Worm (Caenorhabditis elegans) whole organism, young adult: ENCODE measurements around the gene C38H2.2.

Experiments used
- B0019.2 ChIP-seq: fragments of 200-800 bp; sonication (Bioruptor generic); conservative IDR thresholded peaks from 2 replicates; pipeline ENCODE4 v1.3.6; 2022; ENCODE audit warnings: missing genetic modification reagents, missing genetic modification characterization, missing compliant biosample characterization
- F10E7.11 ChIP-seq: sonication (generic microtip); optimal IDR thresholded peaks from 2 replicates; lab custom pipeline; 2017; ENCODE audit warnings: mild to moderate bottlenecking, missing genetic modification characterization, moderate library complexity, missing compliant biosample characterization
- F22D6.2 ChIP-seq: sonication (generic microtip); optimal IDR thresholded peaks from 2 replicates; lab custom pipeline; 2016; ENCODE audit warnings: mild to moderate bottlenecking, missing genetic modification characterization, missing compliant biosample characterization
- F37B4.10 ChIP-seq: fragments of 200-800 bp; sonication (Bioruptor generic); IDR thresholded peaks from 2 replicates; pipeline ENCODE4 v1.3.6; 2022; ENCODE audit warnings: missing genetic modification characterization, missing compliant biosample characterization
- F39B2.1 ChIP-seq: fragments of 200-800 bp; sonication (Bioruptor generic); IDR thresholded peaks from 2 replicates; pipeline ENCODE4 v1.3.6; 2022; ENCODE audit warnings: missing genetic modification reagents, missing genetic modification characterization, missing compliant biosample characterization
- K12H6.12 ChIP-seq: fragments of 200-800 bp; sonication (Bioruptor generic); optimal IDR thresholded peaks from 2 replicates; lab custom pipeline; 2018; ENCODE audit warnings: mild to moderate bottlenecking, missing genetic modification characterization, missing compliant biosample characterization
- Y53F4B.3 ChIP-seq: fragments of 200-800 bp; sonication (Bioruptor generic); IDR thresholded peaks from 2 replicates; pipeline ENCODE4 v1.3.6; 2022; ENCODE audit warnings: missing genetic modification reagents, missing genetic modification characterization, missing compliant biosample characterization
- Y79H2A.3 ChIP-seq: fragments of 200-800 bp; sonication (Bioruptor generic); conservative IDR thresholded peaks from 2 replicates; pipeline ENCODE4 v1.3.6; 2022; ENCODE audit warnings: missing genetic modification reagents, missing genetic modification characterization, missing compliant biosample characterization
- Y95B8A.8 ChIP-seq: fragments of 200-800 bp; sonication (Bioruptor generic); IDR thresholded peaks from 2 replicates; pipeline ENCODE4 v1.3.6; 2022; ENCODE audit warnings: missing genetic modification reagents, missing genetic modification characterization, missing compliant biosample characterization
- ama-1 ChIP-seq, 3 experiments: fragments of 150-350 bp in 1 of 3; sonication (generic microtip) in 2 of 3; optimal IDR thresholded peaks; 2 replicates each; lab custom pipeline; 2014 to 2018; ENCODE audit warnings: missing biosample characterization in 2 of 3, missing genetic modification characterization in 2 of 3, missing genetic modification reagents in 2 of 3
- aptf-2 ChIP-seq: fragments of 200-800 bp; sonication (Bioruptor generic); conservative IDR thresholded peaks from 2 replicates; pipeline ENCODE4 v1.3.6; 2022; ENCODE audit warnings: missing genetic modification reagents, missing genetic modification characterization, missing compliant biosample characterization
- attf-5 ChIP-seq: fragments of 200-800 bp; sonication (Bioruptor generic); optimal IDR thresholded peaks from 2 replicates; lab custom pipeline; 2018; ENCODE audit warnings: mild to moderate bottlenecking, missing genetic modification characterization, missing compliant biosample characterization
- attf-6 ChIP-seq: fragments of 200-800 bp; sonication (Bioruptor generic); IDR thresholded peaks from 2 replicates; pipeline ENCODE4 v1.3.6; 2022; ENCODE audit warnings: missing genetic modification reagents, missing genetic modification characterization, missing compliant biosample characterization
- bed-2 ChIP-seq: fragments of 200-800 bp; sonication (Bioruptor generic); IDR thresholded peaks from 2 replicates; pipeline ENCODE4 v1.3.6; 2022; ENCODE audit warnings: missing genetic modification reagents, missing genetic modification characterization, missing compliant biosample characterization
- ceh-27 ChIP-seq: fragments of 200-800 bp; sonication (Bioruptor generic); optimal IDR thresholded peaks from 2 replicates; lab custom pipeline; 2018; ENCODE audit warnings: mild to moderate bottlenecking, missing genetic modification characterization, moderate library complexity, missing compliant biosample characterization
- die-1 ChIP-seq: sonication (generic microtip); optimal IDR thresholded peaks from 2 replicates; lab custom pipeline; 2016; ENCODE audit warnings: missing genotype, mild to moderate bottlenecking, missing genetic modification characterization, missing compliant biosample characterization
- dpff-1 ChIP-seq: sonication (generic microtip); optimal IDR thresholded peaks from 2 replicates; lab custom pipeline; 2017; ENCODE audit warnings: mild to moderate bottlenecking, missing genetic modification characterization, missing compliant biosample characterization
- dpl-1 ChIP-seq: fragments of 150-350 bp; optimal IDR thresholded peaks from 2 replicates; lab custom pipeline; 2014; ENCODE audit warnings: missing biosample characterization, missing genetic modification reagents, missing genetic modification characterization
- efl-1 ChIP-seq: fragments of 150-350 bp; optimal IDR thresholded peaks from 2 replicates; lab custom pipeline; 2014; ENCODE audit warnings: missing biosample characterization, missing genetic modification reagents, missing genetic modification characterization
- fkh-3 ChIP-seq: sonication (generic microtip); optimal IDR thresholded peaks from 2 replicates; lab custom pipeline; 2016; ENCODE audit warnings: mild to moderate bottlenecking, missing genetic modification characterization, missing compliant biosample characterization
- gei-17 ChIP-seq: fragments of 200-800 bp; sonication (Bioruptor generic); optimal IDR thresholded peaks from 2 replicates; lab custom pipeline; 2018; ENCODE audit warnings: mild to moderate bottlenecking, missing genetic modification characterization, missing compliant biosample characterization
- hmg-1.2 ChIP-seq: fragments of 200-800 bp; sonication (Bioruptor generic); IDR thresholded peaks from 2 replicates; pipeline ENCODE4 v1.3.6; 2022; ENCODE audit warnings: missing genetic modification reagents, missing genetic modification characterization, missing compliant biosample characterization
- hmg-20 ChIP-seq: fragments of 200-800 bp; sonication (Bioruptor generic); IDR thresholded peaks from 2 replicates; pipeline ENCODE4 v1.3.6; 2022; ENCODE audit warnings: missing genetic modification reagents, missing genetic modification characterization, missing compliant biosample characterization
- lag-1 ChIP-seq: fragments of 200-800 bp; sonication (Bioruptor generic); IDR thresholded peaks from 2 replicates; pipeline ENCODE4 v1.3.6; 2022; ENCODE audit warnings: missing genetic modification reagents, missing genetic modification characterization, missing compliant biosample characterization
- lin-40 ChIP-seq: sonication (generic microtip); optimal IDR thresholded peaks from 2 replicates; lab custom pipeline; 2016; ENCODE audit warnings: missing genetic modification characterization, mild to moderate bottlenecking, missing compliant biosample characterization, missing genotype, missing genetic modification reagents
- lin-54 ChIP-seq: fragments of 200-800 bp; sonication (Bioruptor generic); optimal IDR thresholded peaks from 2 replicates; lab custom pipeline; 2018; ENCODE audit warnings: mild to moderate bottlenecking, missing genetic modification characterization, missing compliant biosample characterization
- lir-1 ChIP-seq: fragments of 200-800 bp; sonication (Bioruptor generic); conservative IDR thresholded peaks from 2 replicates; pipeline ENCODE4 v1.3.6; 2022; ENCODE audit warnings: missing genetic modification reagents, missing genetic modification characterization, missing compliant biosample characterization
- madf-10 ChIP-seq: sonication (generic microtip); optimal IDR thresholded peaks from 2 replicates; lab custom pipeline; 2016; ENCODE audit warnings: mild to moderate bottlenecking, missing genetic modification characterization, missing compliant biosample characterization
- madf-3 ChIP-seq: fragments of 200-800 bp; sonication (Bioruptor generic); IDR thresholded peaks from 2 replicates; pipeline ENCODE4 v1.3.6; 2022; ENCODE audit warnings: missing genetic modification reagents, missing genetic modification characterization, missing compliant biosample characterization
- mcd-1 ChIP-seq: fragments of 200-800 bp; sonication (Bioruptor generic); IDR thresholded peaks from 2 replicates; pipeline ENCODE4 v1.3.6; 2022; ENCODE audit warnings: missing genetic modification reagents, missing genetic modification characterization, missing compliant biosample characterization
- nfya-1 ChIP-seq: sonication (generic microtip); optimal IDR thresholded peaks from 2 replicates; lab custom pipeline; 2017; ENCODE audit warnings: antibody characterized with exemption, missing compliant biosample characterization, missing genetic modification characterization, borderline replicate concordance; ENCODE audit not compliant: insufficient read depth
- nhr-120 ChIP-seq: fragments of 200-800 bp; sonication (Bioruptor generic); IDR thresholded peaks from 2 replicates; pipeline ENCODE4 v1.3.6; 2022; ENCODE audit warnings: missing genetic modification characterization, missing compliant biosample characterization
- nhr-179 ChIP-seq: sonication (generic microtip); optimal IDR thresholded peaks from 2 replicates; lab custom pipeline; 2016; ENCODE audit warnings: mild to moderate bottlenecking, missing genetic modification characterization, missing compliant biosample characterization
- pha-4 ChIP-seq: fragments of 150-350 bp; sonication (generic microtip); optimal IDR thresholded peaks from 2 replicates; lab custom pipeline; 2014; ENCODE audit warnings: missing biosample characterization, missing genetic modification reagents, missing genetic modification characterization
- rec-8 ChIP-seq, 2 experiments: sonication (generic microtip); optimal IDR thresholded peaks; 2 replicates each; lab custom pipeline; 2016; ENCODE audit warnings: mild to moderate bottlenecking in 2 of 2, missing genetic modification characterization in 2 of 2, missing genetic modification reagents in 2 of 2, missing genotype in 2 of 2, missing biosample characterization in 1 of 2, missing compliant biosample characterization in 1 of 2, moderate library complexity in 1 of 2
- repo-1 ChIP-seq: sonication (generic microtip); optimal IDR thresholded peaks from 2 replicates; lab custom pipeline; 2017; ENCODE audit warnings: mild to moderate bottlenecking, missing genetic modification characterization, missing compliant biosample characterization
- snpc-1.3 ChIP-seq: sonication (generic microtip); optimal IDR thresholded peaks from 2 replicates; lab custom pipeline; 2017; ENCODE audit warnings: missing genetic modification characterization, mild to moderate bottlenecking, missing compliant biosample characterization, antibody characterized with exemption, moderate library complexity, missing genotype, missing genetic modification reagents; ENCODE audit not compliant: insufficient read depth
- snpc-4 ChIP-seq, 5 experiments: fragments of 150-350 bp in 1 of 5; sonication (generic microtip) in 4 of 5; optimal IDR thresholded peaks; 2 replicates each; lab custom pipeline; 2014 to 2018; ENCODE audit warnings: missing genetic modification characterization in 5 of 5, missing biosample characterization in 3 of 5, antibody characterized with exemption in 2 of 5, mild to moderate bottlenecking in 2 of 5, missing compliant biosample characterization in 2 of 5, missing genotype in 2 of 5, moderate library complexity in 2 of 5, missing genetic modification reagents in 1 of 5
- tbp1 ChIP-seq: fragments of 200-800 bp; sonication (Bioruptor generic); optimal IDR thresholded peaks from 2 replicates; lab custom pipeline; 2018; ENCODE audit warnings: mild to moderate bottlenecking, missing genetic modification characterization, missing compliant biosample characterization
- tbx-9 ChIP-seq: sonication (generic microtip); optimal IDR thresholded peaks from 2 replicates; lab custom pipeline; 2016; ENCODE audit warnings: borderline replicate concordance, missing genetic modification characterization, inconsistent platforms, missing compliant biosample characterization
- tlf-1 ChIP-seq: fragments of 200-800 bp; sonication (Bioruptor generic); optimal IDR thresholded peaks from 2 replicates; lab custom pipeline; 2018; ENCODE audit warnings: mild to moderate bottlenecking, missing genetic modification characterization, missing compliant biosample characterization
- unc-62 ChIP-seq: fragments of 150-350 bp; optimal IDR thresholded peaks from 2 replicates; lab custom pipeline; 2014; ENCODE audit warnings: missing biosample characterization, missing genetic modification reagents, missing genetic modification characterization
- zim-3 ChIP-seq: sonication (generic microtip); optimal IDR thresholded peaks from 2 replicates; lab custom pipeline; 2017; ENCODE audit warnings: mild to moderate bottlenecking, missing genetic modification characterization, moderate library complexity, missing compliant biosample characterization
- ztf-18 ChIP-seq: sonication (generic microtip); optimal IDR thresholded peaks from 2 replicates; lab custom pipeline; 2016; ENCODE audit warnings: missing genotype, mild to moderate bottlenecking, missing genetic modification characterization, missing compliant biosample characterization
- ztf-3 ChIP-seq: fragments of 200-800 bp; sonication (Bioruptor generic); optimal IDR thresholded peaks from 2 replicates; lab custom pipeline; 2018; ENCODE audit warnings: mild to moderate bottlenecking, missing genetic modification characterization, missing compliant biosample characterization

The C38H2.2 gene

DNA sequence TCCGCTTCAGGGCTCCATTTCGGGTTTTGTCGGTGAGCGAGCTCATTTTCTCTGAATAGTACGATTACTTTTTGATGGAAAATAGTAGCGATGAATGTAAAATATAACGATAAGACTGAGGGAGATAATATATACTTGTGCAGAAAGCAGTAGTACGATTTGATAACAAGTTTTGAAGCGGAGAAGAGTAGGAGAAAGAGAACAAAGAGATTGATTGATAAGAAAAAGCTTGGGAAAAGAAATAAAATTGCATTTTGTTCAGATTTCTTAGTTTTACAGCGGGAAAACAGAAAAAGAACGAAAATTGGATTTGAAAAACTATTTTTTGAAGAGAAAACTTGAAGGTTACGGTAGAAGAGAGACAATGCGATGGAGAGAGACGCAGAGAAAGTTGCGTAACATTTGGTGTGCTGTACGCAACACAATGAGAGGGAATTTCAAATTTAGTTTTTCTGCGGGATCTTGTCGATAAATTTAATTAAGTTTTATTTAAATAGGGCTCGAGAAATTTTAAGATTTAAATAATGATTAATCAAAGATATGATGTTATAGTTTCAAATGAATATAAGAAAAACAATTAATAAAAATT is 23.9 kb upstream of the C38H2.2 start, which contains the start of gene umps-1 (continued):
- TF ChIP-seq F22D6.2, result no peak
- peak; percentile 70 for TF ChIP-seq dpl-1 (GFP tag; lab: Kevin White, UChicago)
- no peak for TF ChIP-seq repo-1 (tag; lab: Kevin White, UChicago)
- no peak for TF ChIP-seq K12H6.12
- TF ChIP-seq B0019.2 (GFP tag; lab: Robert Waterston, UW), result no peak
- TF ChIP-seq hmg-20 (GFP tag; lab: Robert Waterston, UW), result no peak
- TF ChIP-seq F10E7.11, result no peak
- TF ChIP-seq Y95B8A.8, result no peak
- TF ChIP-seq lin-54 (GFP tag; lab: Kevin White, UChicago), result peak; percentile 95
- TF ChIP-seq ztf-18 (tag; lab: Kevin White, UChicago), result no peak
- no peak for TF ChIP-seq Y53F4B.3
- no peak for TF ChIP-seq bed-2 (GFP tag; lab: Robert Waterston, UW)
- TF ChIP-seq tbx-9 (tag; lab: Kevin White, UChicago), result no peak
- TF ChIP-seq dpff-1 (tag; lab: Kevin White, UChicago), result no peak
- no peak for TF ChIP-seq madf-3 (GFP tag; lab: Robert Waterston, UW)
- no peak for TF ChIP-seq Y79H2A.3
- no peak for TF ChIP-seq zim-3 (tag; lab: Kevin White, UChicago)
- TF ChIP-seq tlf-1 (GFP tag; lab: Kevin White, UChicago), result peak; percentile 23
- no peak for TF ChIP-seq aptf-2 (GFP tag; lab: Robert Waterston, UW)
- no peak for TF ChIP-seq lag-1
- TF ChIP-seq nhr-120 (GFP tag; lab: Robert Waterston, UW), result no peak
- TF ChIP-seq tbp1, result no peak
- TF ChIP-seq nfya-1 (tag; lab: Kevin White, UChicago), result no peak
- TF ChIP-seq fkh-3, result no peak
- TF ChIP-seq unc-62, result no peak
- TF ChIP-seq lir-1 (GFP tag; lab: Robert Waterston, UW), result no peak
- TF ChIP-seq F37B4.10 (GFP tag; lab: Robert Waterston, UW), result no peak
- TF ChIP-seq lin-40 (tag; lab: Kevin White, UChicago), result peak; percentile 38
- TF ChIP-seq snpc-4 (GFP tag; optimal IDR thresholded peaks at IDR 0.05; lab: Kevin White, UChicago), result no peak
- peak in 1 of 4 experiments; percentile 28 for TF ChIP-seq snpc-4 (tag; optimal IDR thresholded peaks at IDR 0.05; lab: Kevin White, UChicago)
- TF ChIP-seq rec-8 (tag; optimal IDR thresholded peaks at IDR 0.05; lab: Kevin White, UChicago), result no peak
- TF ChIP-seq snpc-1.3 (tag; lab: Kevin White, UChicago), result peak; percentile 35
- TF ChIP-seq mcd-1 (GFP tag; lab: Robert Waterston, UW), result peak; percentile 70
- no peak for TF ChIP-seq die-1 (tag; lab: Kevin White, UChicago)
- TF ChIP-seq pha-4 (tag; lab: Kevin White, UChicago), result no peak
- no peak for TF ChIP-seq nhr-179 (tag; lab: Kevin White, UChicago)
- no peak for TF ChIP-seq ama-1 (optimal IDR thresholded peaks at IDR 0.05; lab: Kevin White, UChicago)
- TF ChIP-seq ama-1 (GFP tag; optimal IDR thresholded peaks at IDR 0.05; lab: Kevin White, UChicago), result no peak
- TF ChIP-seq hmg-1.2 (GFP tag; lab: Robert Waterston, UW), result peak; percentile 99
- TF ChIP-seq madf-10 (tag; lab: Kevin White, UChicago), result no peak
- TF ChIP-seq F39B2.1 (GFP tag; lab: Robert Waterston, UW), result no peak
- no peak for TF ChIP-seq gei-17 (GFP tag; lab: Kevin White, UChicago)
- peak; percentile 83 for TF ChIP-seq efl-1 (GFP tag; lab: Kevin White, UChicago)
- peak; percentile 24 for TF ChIP-seq attf-5 (GFP tag; lab: Kevin White, UChicago)
- TF ChIP-seq ceh-27, result peak; percentile 38
- no peak for TF ChIP-seq ztf-3 (GFP tag; lab: Kevin White, UChicago)
- no peak for TF ChIP-seq attf-6 (GFP tag; lab: Robert Waterston, UW)
